Worm (Caenorhabditis elegans): ENCODE measurements around the gene H12D21.10.

The H12D21.10 gene

ce11 chrV:14853739-14854138, 45.9 kb upstream of the H12D21.10 start:
- no peak for TF ChIP-seq nhr-90 (tag; optimal IDR thresholded peaks at IDR 0.05; ENCODE audit: poor library complexity)

- no peak for TF ChIP-seq ceh-63 (GFP tag; optimal IDR thresholded peaks at IDR 0.05)
- no peak for TF ChIP-seq grh-1 (GFP tag; IDR thresholded peaks at IDR 0.05)
- no peak for TF ChIP-seq dpl-1 (GFP tag; optimal IDR thresholded peaks at IDR 0.05)
- TF ChIP-seq lin-14 (GFP tag; optimal IDR thresholded peaks at IDR 0.05): peak; percentile 30
- no peak for TF ChIP-seq rnt-1 (tag; optimal IDR thresholded peaks at IDR 0.05)
- TF ChIP-seq unc-86 (tag; optimal IDR thresholded peaks at IDR 0.05): no peak
- TF ChIP-seq fkh-4 (tag; optimal IDR thresholded peaks at IDR 0.05; ENCODE audit: borderline replicate concordance): no peak
Measured at ce11 chrV:14854261-14854660, 45.3 kb upstream of the H12D21.10 start.

ce11 chrV:14855626-14856025, 44.0 kb upstream of the H12D21.10 start:
- no peak for TF ChIP-seq jun-1 (tag; optimal IDR thresholded peaks at IDR 0.05)
- peak; percentile 63 for TF ChIP-seq rnt-1 (tag; optimal IDR thresholded peaks at IDR 0.05)
- no peak for TF ChIP-seq aly-2 (tag; optimal IDR thresholded peaks at IDR 0.05)
- TF ChIP-seq dpl-1 (GFP tag; optimal IDR thresholded peaks at IDR 0.05): peak in 1 of 3 experiments; percentile 4
- TF ChIP-seq lin-39 (tag; optimal IDR thresholded peaks at IDR 0.05): no peak
- no peak for TF ChIP-seq lsy-2 (tag; optimal IDR thresholded peaks at IDR 0.05)
- peak; percentile 55 for TF ChIP-seq nhr-90 (tag; optimal IDR thresholded peaks at IDR 0.05; ENCODE audit: poor library complexity)
- no peak for TF ChIP-seq hlh-17 (GFP tag; optimal IDR thresholded peaks at IDR 0.05; ENCODE audit: borderline replicate concordance)
- no peak for TF ChIP-seq mdl-1 (tag; optimal IDR thresholded peaks at IDR 0.05)
- no peak for TF ChIP-seq unc-62 (GFP tag; optimal IDR thresholded peaks at IDR 0.05)
- no peak for TF ChIP-seq sptf-1 (tag; optimal IDR thresholded peaks at IDR 0.05)
- TF ChIP-seq fkh-10 (GFP tag; optimal IDR thresholded peaks at IDR 0.05): no peak
- TF ChIP-seq nhr-12 (tag; optimal IDR thresholded peaks at IDR 0.05): no peak
- no peak for TF ChIP-seq egl-13 (tag; optimal IDR thresholded peaks at IDR 0.05)
- TF ChIP-seq Y116A8C.19 (tag; optimal IDR thresholded peaks at IDR 0.05; ENCODE audit: borderline replicate concordance): no peak
- no peak for TF ChIP-seq elt-3 (tag; optimal IDR thresholded peaks at IDR 0.05)
- TF ChIP-seq nhr-19 (GFP tag; conservative IDR thresholded peaks at IDR 0.05): peak; percentile 47
- TF ChIP-seq lir-3 (tag; optimal IDR thresholded peaks at IDR 0.05; ENCODE audit: poor library complexity): no peak
- TF ChIP-seq lin-13 (GFP tag; optimal IDR thresholded peaks at IDR 0.05): no peak
- TF ChIP-seq snpc-4 (tag; optimal IDR thresholded peaks at IDR 0.05): peak; percentile 11
- no peak for TF ChIP-seq egl-27 (tag; optimal IDR thresholded peaks at IDR 0.05)
- TF ChIP-seq zip-4 (GFP tag; optimal IDR thresholded peaks at IDR 0.05): peak; percentile 1
- TF ChIP-seq sup-37 (GFP tag; optimal IDR thresholded peaks at IDR 0.05): no peak
- no peak for TF ChIP-seq fkh-8 (tag; optimal IDR thresholded peaks at IDR 0.05)
- TF ChIP-seq nhr-77 (tag; optimal IDR thresholded peaks at IDR 0.05): no peak
- TF ChIP-seq C16A3.4 (tag; optimal IDR thresholded peaks at IDR 0.05): peak; percentile 50
- no peak for TF ChIP-seq nhr-237 (tag; optimal IDR thresholded peaks at IDR 0.05)
- no peak for TF ChIP-seq ceh-8 (GFP tag; optimal IDR thresholded peaks at IDR 0.05)
- no peak for TF ChIP-seq fkh-4 (tag; optimal IDR thresholded peaks at IDR 0.05; ENCODE audit: borderline replicate concordance)
- no peak for TF ChIP-seq C04F5.9 (tag; optimal IDR thresholded peaks at IDR 0.05)
- TF ChIP-seq hpl-2 (GFP tag; optimal IDR thresholded peaks at IDR 0.05): no peak
- no peak for TF ChIP-seq nhr-84 (tag; optimal IDR thresholded peaks at IDR 0.05)
- peak in 1 of 2 experiments; percentile 51 for TF ChIP-seq lin-35 (GFP tag; optimal IDR thresholded peaks at IDR 0.05)
- TF ChIP-seq efl-1 (optimal IDR thresholded peaks at IDR 0.05): peak; percentile 0 to 13
- TF ChIP-seq efl-1 (GFP tag; optimal IDR thresholded peaks at IDR 0.05 in 1 of 2): peak in 1 of 2 experiments; percentile 51
- TF ChIP-seq hlh-4 (tag; optimal IDR thresholded peaks at IDR 0.05): no peak
- TF ChIP-seq swsn-7 (tag; optimal IDR thresholded peaks at IDR 0.05): peak; percentile 6
- TF ChIP-seq unc-98 (GFP tag; IDR thresholded peaks at IDR 0.05): no peak
- no peak for TF ChIP-seq grh-1 (GFP tag; IDR thresholded peaks at IDR 0.05)
- TF ChIP-seq blmp-1 (tag; optimal IDR thresholded peaks at IDR 0.05): no peak
- no peak for TF ChIP-seq mep-1 (tag; optimal IDR thresholded peaks at IDR 0.05)
- no peak for TF ChIP-seq tlp-1 (tag; optimal IDR thresholded peaks at IDR 0.05)
- no peak for TF ChIP-seq alr-1 (tag; optimal IDR thresholded peaks at IDR 0.05; ENCODE audit: borderline replicate concordance)
- TF ChIP-seq nhr-85 (tag): no peak
- no peak for TF ChIP-seq ztf-11 (tag; optimal IDR thresholded peaks at IDR 0.05)
